In genomic region chrX:6761211-6761610, ce11 we compare ENCODE assay signal across 1 worm cellular context.
A peak's percentile ranks its signal among the peaks of the same experiment; 100 is the strongest.
TF ChIP-seq lines count a peak whose summit lies in the region.

No protein-coding gene starts in this region.

TF ChIP-seq in whole organism, L4 larva, 104 proteins besides CTCF, POLR2A, EP300 and RAD21 (continued from another document):
- no peak for TF ChIP-seq unc-39 (tag; optimal IDR thresholded peaks at IDR 0.05; lab: Kevin White, UChicago)
- no peak for TF ChIP-seq ces-1 (GFP tag; optimal IDR thresholded peaks at IDR 0.05; lab: Kevin White, UChicago)
- no peak for TF ChIP-seq daf-16 (GFP tag; optimal IDR thresholded peaks at IDR 0.05; lab: Kevin White, UChicago)
- peak; percentile 26 for TF ChIP-seq daf-16 (tag; optimal IDR thresholded peaks at IDR 0.05; lab: Kevin White, UChicago)
- TF ChIP-seq lin-13 (GFP tag; optimal IDR thresholded peaks at IDR 0.05; lab: Kevin White, UChicago) = no peak
- no peak for TF ChIP-seq madf-9 (GFP tag; conservative IDR thresholded peaks at IDR 0.05; lab: Robert Waterston, UW)
- TF ChIP-seq zfp-2 (tag; optimal IDR thresholded peaks at IDR 0.05; lab: Kevin White, UChicago) = no peak
- TF ChIP-seq ZK546.5 (tag; optimal IDR thresholded peaks at IDR 0.05; lab: Kevin White, UChicago) = no peak
- TF ChIP-seq daf-12 (tag; optimal IDR thresholded peaks at IDR 0.05; lab: Kevin White, UChicago) = no peak
- TF ChIP-seq lin-1 (GFP tag; IDR thresholded peaks at IDR 0.05; lab: Robert Waterston, UW) = no peak
- no peak for TF ChIP-seq arid-1 (GFP tag; conservative IDR thresholded peaks at IDR 0.05; lab: Robert Waterston, UW)
- TF ChIP-seq lin-29 (GFP tag; IDR thresholded peaks at IDR 0.05; lab: Robert Waterston, UW) = no peak
- no peak for TF ChIP-seq ztf-7 (tag; optimal IDR thresholded peaks at IDR 0.05; lab: Kevin White, UChicago)
- TF ChIP-seq R02D3.7 (tag; optimal IDR thresholded peaks at IDR 0.05; lab: Kevin White, UChicago) = no peak
